Fruit fly (Drosophila melanogaster) whole organism, pupa: ENCODE measurements around the gene MESR6.

Experiments used
- Ets98B ChIP-seq: fragments of 200-800 bp; sonication (Bioruptor generic); IDR thresholded peaks from 2 replicates; pipeline ENCODE4 v1.3.6; 2022; ENCODE audit warnings: missing biosample characterization, missing genetic modification characterization
- fd96Ca ChIP-seq: fragments of 200-800 bp; sonication (Bioruptor generic); IDR thresholded peaks from 3 replicates; pipeline ENCODE4 v1.3.6; 2022; ENCODE audit warnings: missing biosample characterization, missing genetic modification characterization
- rn ChIP-seq: fragments of 200-800 bp; sonication (Bioruptor generic); IDR thresholded peaks from 2 replicates; pipeline ENCODE4 v1.3.6; 2022; ENCODE audit warnings: missing biosample characterization, missing genetic modification characterization

Gene MESR6

dm6 chr3L:19143940-19144571 is 51.6 kb downstream of the MESR6 start:
- no peak for TF ChIP-seq Ets98B (GFP tag; lab: Robert Waterston, UW)
- no peak for TF ChIP-seq rn
- TF ChIP-seq fd96Ca (GFP tag; lab: Robert Waterston, UW) = no peak
